Fruit fly (Drosophila melanogaster) whole organism, embryonic: ENCODE results near the gene crq.
A peak's percentile ranks its signal among the peaks of the same experiment; 100 is the strongest.

Experiments used
- ATbp ChIP-seq: fragments of 200-800 bp; sonication (Bioruptor generic); optimal IDR thresholded peaks from 2 replicates; lab custom pipeline; 2017; ENCODE audit warnings: missing biosample characterization, mild to moderate bottlenecking, missing genetic modification characterization, missing genetic modification reagents
- Bgb ChIP-seq: fragments of 200-800 bp; sonication (Bioruptor generic); IDR thresholded peaks from 2 replicates; pipeline ENCODE4 v1.3.6; 2022; ENCODE audit warnings: missing biosample characterization, missing genetic modification characterization; ENCODE audit not compliant: partially characterized antibody
- Blimp-1 ChIP-seq: fragments of 200-800 bp; sonication (Bioruptor generic); optimal IDR thresholded peaks from 3 replicates; lab custom pipeline; 2018; ENCODE audit warnings: missing biosample characterization, missing genetic modification characterization, mild to moderate bottlenecking, moderate library complexity, missing genetic modification reagents
- CG10565 ChIP-seq: fragments of 200-800 bp; sonication (Bioruptor generic); optimal IDR thresholded peaks from 3 replicates; lab custom pipeline; 2016; ENCODE audit warnings: missing biosample characterization, mild to moderate bottlenecking, missing genetic modification characterization
- CG12769 ChIP-seq: fragments of 200-800 bp; sonication (Bioruptor generic); optimal IDR thresholded peaks from 2 replicates; lab custom pipeline; 2019; ENCODE audit warnings: missing biosample characterization, mild to moderate bottlenecking, missing genetic modification characterization, moderate library complexity
- CG13123 ChIP-seq: fragments of 200-800 bp; sonication (Bioruptor generic); optimal IDR thresholded peaks from 2 replicates; lab custom pipeline; 2016; ENCODE audit warnings: missing biosample characterization, missing genetic modification characterization
- CG14710 ChIP-seq: fragments of 200-800 bp; sonication (Bioruptor generic); optimal IDR thresholded peaks from 3 replicates; lab custom pipeline; 2019; ENCODE audit warnings: missing biosample characterization, mild to moderate bottlenecking, missing genetic modification characterization, moderate library complexity
- CG15269 ChIP-seq: fragments of 200-800 bp; sonication (Bioruptor generic); optimal IDR thresholded peaks from 2 replicates; lab custom pipeline; 2018; ENCODE audit warnings: missing biosample characterization, mild to moderate bottlenecking, missing genetic modification characterization, moderate library complexity
- CG15601 ChIP-seq: fragments of 200-800 bp; sonication (Bioruptor generic); optimal IDR thresholded peaks from 3 replicates; lab custom pipeline; 2019; ENCODE audit warnings: missing biosample characterization, mild to moderate bottlenecking, missing genetic modification characterization, moderate library complexity
- CG1602 ChIP-seq: fragments of 200-800 bp; sonication (Bioruptor generic); optimal IDR thresholded peaks from 3 replicates; lab custom pipeline; 2016; ENCODE audit warnings: missing biosample characterization, missing genetic modification characterization
- CG1647 ChIP-seq: fragments of 200-800 bp; sonication (Bioruptor generic); optimal IDR thresholded peaks from 3 replicates; lab custom pipeline; 2016; ENCODE audit warnings: missing biosample characterization, missing genetic modification characterization
- CG16815 ChIP-seq: fragments of 200-800 bp; sonication (Bioruptor generic); optimal IDR thresholded peaks from 3 replicates; lab custom pipeline; 2017; ENCODE audit warnings: missing biosample characterization, mild to moderate bottlenecking, missing genetic modification characterization
- CG17385 ChIP-seq: fragments of 200-800 bp; sonication (Bioruptor generic); optimal IDR thresholded peaks from 3 replicates; lab custom pipeline; 2018; ENCODE audit warnings: missing biosample characterization, mild to moderate bottlenecking, missing genetic modification characterization
- CG1792 ChIP-seq: fragments of 200-800 bp; sonication (Bioruptor generic); optimal IDR thresholded peaks from 2 replicates; lab custom pipeline; 2016; ENCODE audit warnings: missing biosample characterization, missing genetic modification characterization
- CG18599 ChIP-seq: fragments of 200-800 bp; sonication (Bioruptor generic); optimal IDR thresholded peaks from 3 replicates; lab custom pipeline; 2017; ENCODE audit warnings: missing biosample characterization, missing genetic modification characterization, mild to moderate bottlenecking, moderate library complexity, missing genetic modification reagents
- CG2889 ChIP-seq: fragments of 200-800 bp; sonication (Bioruptor generic); IDR thresholded peaks from 3 replicates; pipeline ENCODE4 v1.3.6; 2022; ENCODE audit warnings: missing biosample characterization, missing genetic modification characterization
- CG30403 ChIP-seq: fragments of 200-800 bp; sonication (Bioruptor generic); optimal IDR thresholded peaks from 3 replicates; lab custom pipeline; 2016; ENCODE audit warnings: missing biosample characterization, missing genetic modification characterization
- CG3065 ChIP-seq: fragments of 200-800 bp; sonication (Bioruptor generic); optimal IDR thresholded peaks from 2 replicates; lab custom pipeline; 2016; ENCODE audit warnings: missing biosample characterization, missing genetic modification characterization
- CG31441 ChIP-seq: fragments of 200-800 bp; sonication (Bioruptor generic); IDR thresholded peaks from 2 replicates; pipeline ENCODE4 v1.3.6; 2022; ENCODE audit warnings: missing biosample characterization, missing genetic modification characterization
- CG8359 ChIP-seq: fragments of 200-800 bp; sonication (Bioruptor generic); optimal IDR thresholded peaks from 2 replicates; lab custom pipeline; 2017; ENCODE audit warnings: missing biosample characterization, mild to moderate bottlenecking, missing genetic modification characterization, borderline replicate concordance
- CG8944 ChIP-seq: fragments of 200-800 bp; sonication (Bioruptor generic); optimal IDR thresholded peaks from 3 replicates; lab custom pipeline; 2016; ENCODE audit warnings: missing biosample characterization, missing genetic modification characterization
- CG9437 ChIP-seq: fragments of 200-800 bp; sonication (Bioruptor generic); optimal IDR thresholded peaks from 2 replicates; lab custom pipeline; 2018; ENCODE audit warnings: missing biosample characterization, mild to moderate bottlenecking, missing genetic modification characterization
- Chrac-16 ChIP-seq: fragments of 200-800 bp; sonication (Bioruptor generic); optimal IDR thresholded peaks from 3 replicates; lab custom pipeline; 2016; ENCODE audit warnings: missing biosample characterization, missing genetic modification characterization
- CoRest ChIP-seq: fragments of 200-800 bp; sonication (Bioruptor generic); optimal IDR thresholded peaks from 3 replicates; lab custom pipeline; 2018; ENCODE audit warnings: missing biosample characterization, mild to moderate bottlenecking, missing genetic modification characterization, moderate library complexity
- Dip2 ChIP-seq: fragments of 200-800 bp; sonication (Bioruptor generic); IDR thresholded peaks from 2 replicates; pipeline ENCODE4 v1.3.6; 2022; ENCODE audit warnings: missing biosample characterization, missing genetic modification characterization
- Ets65A ChIP-seq: fragments of 200-800 bp; sonication (Bioruptor generic); peaks from one replicate; lab custom pipeline; 2016; ENCODE audit warnings: missing biosample characterization, missing genetic modification characterization
- HLH3B ChIP-seq: fragments of 200-800 bp; sonication (Bioruptor generic); IDR thresholded peaks from 2 replicates; pipeline ENCODE4 v1.3.6; 2022; ENCODE audit warnings: missing biosample characterization, missing genetic modification characterization
- MBD-R2 ChIP-seq: fragments of 200-800 bp; sonication (Bioruptor generic); IDR thresholded peaks from 2 replicates; pipeline ENCODE4 v1.3.6; 2022; ENCODE audit warnings: missing biosample characterization, missing genetic modification characterization
- Mad ChIP-seq: fragments of 200-800 bp; sonication (Bioruptor generic); optimal IDR thresholded peaks from 2 replicates; lab custom pipeline; 2016; ENCODE audit warnings: missing biosample characterization, missing genetic modification characterization
- Oli ChIP-seq: fragments of 200-800 bp; sonication (Bioruptor generic); optimal IDR thresholded peaks from 2 replicates; lab custom pipeline; 2018; ENCODE audit warnings: missing biosample characterization, mild to moderate bottlenecking, missing genetic modification characterization, moderate library complexity
- Pdp1 ChIP-seq, 2 experiments: fragments of 200-800 bp; sonication (Bioruptor generic); optimal IDR thresholded peaks; 3 replicates each; lab custom pipeline; 2016; ENCODE audit warnings: missing biosample characterization in 2 of 2, missing genetic modification characterization in 2 of 2, mild to moderate bottlenecking in 1 of 2, moderate library complexity in 1 of 2
- Sry-δ ChIP-seq: fragments of 200-800 bp; sonication (Bioruptor generic); optimal IDR thresholded peaks from 2 replicates; lab custom pipeline; 2016; ENCODE audit warnings: missing biosample characterization, missing genetic modification characterization
- Usf ChIP-seq: fragments of 200-800 bp; sonication (Bioruptor generic); optimal IDR thresholded peaks from 2 replicates; lab custom pipeline; 2017; ENCODE audit warnings: missing genotype, missing biosample characterization, missing genetic modification characterization
- Vsx1 ChIP-seq: fragments of 200-800 bp; sonication (Bioruptor generic); optimal IDR thresholded peaks from 2 replicates; lab custom pipeline; 2017; ENCODE audit warnings: missing biosample characterization, mild to moderate bottlenecking, missing genetic modification characterization, missing genetic modification reagents
- al ChIP-seq: fragments of 200-800 bp; sonication (Bioruptor generic); IDR thresholded peaks from 2 replicates; pipeline ENCODE4 v1.3.6; 2022; ENCODE audit warnings: missing biosample characterization, missing genetic modification characterization
- caup ChIP-seq: fragments of 200-800 bp; sonication (Bioruptor generic); optimal IDR thresholded peaks from 3 replicates; lab custom pipeline; 2017; ENCODE audit warnings: missing biosample characterization, mild to moderate bottlenecking, missing genetic modification characterization, moderate library complexity; ENCODE audit not compliant: severe bottlenecking
- chinmo ChIP-seq: fragments of 200-800 bp; sonication (Bioruptor generic); IDR thresholded peaks from 4 replicates; pipeline ENCODE4 v1.3.6; 2022; ENCODE audit warnings: missing biosample characterization, missing genetic modification characterization; ENCODE audit not compliant: partially characterized antibody
- gcm2 ChIP-seq: fragments of 200-800 bp; sonication (Bioruptor generic); optimal IDR thresholded peaks from 2 replicates; lab custom pipeline; 2016; ENCODE audit warnings: missing biosample characterization, missing genetic modification characterization
- hbn ChIP-seq: fragments of 200-800 bp; sonication (Bioruptor generic); IDR thresholded peaks from 2 replicates; pipeline ENCODE4 v1.3.6; 2022; ENCODE audit warnings: missing biosample characterization, missing genetic modification characterization; ENCODE audit not compliant: partially characterized antibody
- lilli ChIP-seq: fragments of 200-800 bp; sonication (Bioruptor generic); optimal IDR thresholded peaks from 3 replicates; lab custom pipeline; 2016; ENCODE audit warnings: missing biosample characterization, missing genetic modification characterization
- onecut ChIP-seq: fragments of 200-800 bp; sonication (Bioruptor generic); IDR thresholded peaks from 2 replicates; pipeline ENCODE4 v1.3.6; 2022; ENCODE audit warnings: missing biosample characterization, missing genetic modification characterization
- phol ChIP-seq: fragments of 200-800 bp; sonication (Bioruptor generic); optimal IDR thresholded peaks from 3 replicates; lab custom pipeline; 2018; ENCODE audit warnings: missing biosample characterization, mild to moderate bottlenecking, missing genetic modification characterization, moderate library complexity
- pita ChIP-seq: fragments of 200-800 bp; sonication (Bioruptor generic); optimal IDR thresholded peaks from 2 replicates; lab custom pipeline; 2017; ENCODE audit warnings: missing biosample characterization, mild to moderate bottlenecking, missing genetic modification characterization
- pum ChIP-seq: fragments of 200-800 bp; sonication (Bioruptor generic); optimal IDR thresholded peaks from 2 replicates; lab custom pipeline; 2016; ENCODE audit warnings: missing biosample characterization, missing genetic modification characterization
- ro ChIP-seq: fragments of 200-800 bp; sonication (Bioruptor generic); IDR thresholded peaks from 2 replicates; pipeline ENCODE4 v1.3.6; 2022; ENCODE audit warnings: missing biosample characterization, missing genetic modification characterization
- row ChIP-seq: fragments of 200-800 bp; sonication (Bioruptor generic); IDR thresholded peaks from 3 replicates; pipeline ENCODE4 v1.3.6; 2022; ENCODE audit warnings: missing biosample characterization, missing genetic modification characterization
- tll ChIP-seq, 2 experiments: fragments of 200-800 bp in 1 of 2; fragments of >200 bp in 1 of 2; sonication (Bioruptor generic) in 1 of 2; optimal IDR thresholded peaks; 2 replicates each; lab custom pipeline; 2017 to 2019; ENCODE audit warnings: missing biosample characterization in 2 of 2, missing genetic modification characterization in 2 of 2, mild to moderate bottlenecking in 1 of 2, moderate library complexity in 1 of 2
- z ChIP-seq: fragments of 200-800 bp; sonication (Bioruptor generic); IDR thresholded peaks from 3 replicates; pipeline ENCODE4 v1.3.6; 2022; ENCODE audit warnings: missing biosample characterization, missing genetic modification characterization
- zf30C ChIP-seq: fragments of 200-800 bp; sonication (Bioruptor generic); optimal IDR thresholded peaks from 3 replicates; lab custom pipeline; 2018; ENCODE audit warnings: missing biosample characterization, mild to moderate bottlenecking, missing genetic modification characterization

Gene crq

dm6 chr2L:497657-498473, 45.0 kb upstream of the crq start (continued):
- TF ChIP-seq lilli (GFP tag; lab: Kevin White, UChicago) (peak; percentile 1), CoRest (tag; lab: Kevin White, UChicago) (peak; percentile 9), ATbp (GFP tag; lab: Kevin White, UChicago) (peak; percentile 23), CG12769 (no peak), CG1792 (GFP tag; lab: Kevin White, UChicago) (no peak), Bgb (GFP tag; lab: Robert Waterston, UW) (no peak), pita (no peak), CG17385 (no peak), Chrac-16 (GFP tag; lab: Kevin White, UChicago) (no peak), al (no peak), CG13123 (no peak), gcm2 (no peak), CG18599 (GFP tag; lab: Kevin White, UChicago) (peak; percentile 24), CG1647 (no peak), zf30C (GFP tag; lab: Kevin White, UChicago) (peak; percentile 31), Vsx1 (GFP tag; lab: Kevin White, UChicago) (no peak), hbn (no peak), CG10565 (GFP tag; lab: Kevin White, UChicago) (no peak), Dip2 (GFP tag; lab: Robert Waterston, UW) (no peak), onecut (no peak), ro (GFP tag; lab: Robert Waterston, UW) (no peak), Pdp1 (GFP tag; optimal IDR thresholded peaks at IDR 0.05; lab: Kevin White, UChicago) (no peak), z (no peak), caup (GFP tag; lab: Kevin White, UChicago) (peak; percentile 2), CG1602 (no peak), CG3065 (no peak), CG15601 (tag; lab: Kevin White, UChicago) (no peak), phol (no peak), Oli (tag; lab: Kevin White, UChicago) (no peak), CG14710 (no peak), CG9437 (GFP tag; lab: Kevin White, UChicago) (no peak), Usf (no peak), tll (GFP tag; optimal IDR thresholded peaks at IDR 0.05; lab: Kevin White, UChicago) (no peak), row (GFP tag; lab: Robert Waterston, UW) (peak; percentile 41; the same call in 1 of the 3 replicates), CG16815 (GFP tag; lab: Kevin White, UChicago) (no peak), CG8359 (GFP tag; lab: Kevin White, UChicago) (no peak), CG31441 (GFP tag; lab: Robert Waterston, UW) (no peak), Ets65A (peak; percentile 71), Mad (GFP tag; lab: Kevin White, UChicago) (peak; percentile 13), CG2889 (no peak), Sry-δ (no peak), chinmo (0 out of 4 replicates have a peak, but pooled peaks have one; percentile 42), Blimp-1 (GFP tag; lab: Kevin White, UChicago) (no peak), MBD-R2 (GFP tag; lab: Robert Waterston, UW) (0 out of 2 replicates have a peak, but pooled peaks have one; percentile 10), pum (GFP tag; lab: Kevin White, UChicago) (no peak), CG15269 (tag; lab: Kevin White, UChicago) (no peak), CG30403 (GFP tag; lab: Kevin White, UChicago) (peak; percentile 11), HLH3B (GFP tag; lab: Robert Waterston, UW) (no peak), CG8944 (GFP tag; lab: Kevin White, UChicago) (no peak)
